Worm (Caenorhabditis elegans) whole organism, early embryonic: Measurements from ENCODE around the gene T24E12.2.
"Not testable (repeated sequence)": the region's sequence is repeated elsewhere in the genome, so short reads cannot be mapped to it uniquely, and the experiment has no call there.

Experiments
- B0310.2 ChIP-seq: sonication (generic microtip); optimal IDR thresholded peaks from 2 replicates; lab custom pipeline; 2016; ENCODE audit warnings: mild to moderate bottlenecking, missing genetic modification characterization, missing compliant biosample characterization
- F13C5.2 ChIP-seq: sonication (generic microtip); optimal IDR thresholded peaks from 2 replicates; lab custom pipeline; 2017; ENCODE audit warnings: mild to moderate bottlenecking, missing genetic modification characterization, inconsistent platforms, missing compliant biosample characterization
- aly-1 ChIP-seq: sonication (generic microtip); optimal IDR thresholded peaks from 2 replicates; lab custom pipeline; 2016; ENCODE audit warnings: missing genetic modification characterization, missing compliant biosample characterization
- ama-1 ChIP-seq: fragments of 150-350 bp; optimal IDR thresholded peaks from 2 replicates; lab custom pipeline; 2014
- ceh-13 ChIP-seq: fragments of 200-800 bp; sonication (Bioruptor generic); optimal IDR thresholded peaks from 2 replicates; lab custom pipeline; 2018; ENCODE audit warnings: mild to moderate bottlenecking, missing genetic modification characterization, missing compliant biosample characterization
- ceh-36 ChIP-seq: sonication (generic microtip); optimal IDR thresholded peaks from 2 replicates; lab custom pipeline; 2016; ENCODE audit warnings: missing genetic modification characterization, inconsistent platforms, missing compliant biosample characterization
- ets-7 ChIP-seq: sonication (generic microtip); optimal IDR thresholded peaks from 2 replicates; lab custom pipeline; 2016; ENCODE audit warnings: missing genotype, missing genetic modification characterization, missing compliant biosample characterization
- flt-1 ChIP-seq: fragments of 200-800 bp; sonication (Bioruptor generic); IDR thresholded peaks from 2 replicates; pipeline ENCODE4 v1.3.6; 2022; ENCODE audit warnings: missing genetic modification characterization, missing compliant biosample characterization
- hmbx-1 ChIP-seq: sonication (generic microtip); optimal IDR thresholded peaks from 2 replicates; lab custom pipeline; 2016; ENCODE audit warnings: mild to moderate bottlenecking, missing genetic modification characterization, missing compliant biosample characterization
- hmg-4 ChIP-seq: fragments of 200-800 bp; sonication (Bioruptor generic); optimal IDR thresholded peaks from 2 replicates; lab custom pipeline; 2018; ENCODE audit warnings: mild to moderate bottlenecking, missing genetic modification characterization, missing compliant biosample characterization
- hnd-1 ChIP-seq: sonication (generic microtip); optimal IDR thresholded peaks from 2 replicates; lab custom pipeline; 2016; ENCODE audit warnings: missing genetic modification characterization, missing compliant biosample characterization
- pes-1 ChIP-seq: fragments of 200-800 bp; sonication (Bioruptor generic); IDR thresholded peaks from 2 replicates; pipeline ENCODE4 v1.3.6; 2022; ENCODE audit warnings: missing genetic modification reagents, missing genetic modification characterization, missing compliant biosample characterization
- scrt-1 ChIP-seq: fragments of 200-800 bp; sonication (Bioruptor generic); IDR thresholded peaks from 2 replicates; pipeline ENCODE4 v1.3.6; 2022; ENCODE audit warnings: missing genetic modification characterization, missing compliant biosample characterization
- sea-1 ChIP-seq: fragments of 200-800 bp; sonication (Bioruptor generic); conservative IDR thresholded peaks from 2 replicates; pipeline ENCODE4 v1.3.6; 2022; ENCODE audit warnings: missing genetic modification characterization, missing compliant biosample characterization
- tbx-11 ChIP-seq: fragments of 200-800 bp; sonication (Bioruptor generic); IDR thresholded peaks from 2 replicates; pipeline ENCODE4 v1.3.6; 2022; ENCODE audit warnings: missing genetic modification characterization, missing compliant biosample characterization
- tbx-37 ChIP-seq: fragments of 200-800 bp; sonication (Bioruptor generic); conservative IDR thresholded peaks from 2 replicates; pipeline ENCODE4 v1.3.6; 2022; ENCODE audit warnings: missing genetic modification reagents, missing genetic modification characterization, missing compliant biosample characterization
- tra-4 ChIP-seq: sonication (generic microtip); optimal IDR thresholded peaks from 2 replicates; lab custom pipeline; 2017; ENCODE audit warnings: missing genetic modification characterization, missing compliant biosample characterization

Gene T24E12.2

DNA sequence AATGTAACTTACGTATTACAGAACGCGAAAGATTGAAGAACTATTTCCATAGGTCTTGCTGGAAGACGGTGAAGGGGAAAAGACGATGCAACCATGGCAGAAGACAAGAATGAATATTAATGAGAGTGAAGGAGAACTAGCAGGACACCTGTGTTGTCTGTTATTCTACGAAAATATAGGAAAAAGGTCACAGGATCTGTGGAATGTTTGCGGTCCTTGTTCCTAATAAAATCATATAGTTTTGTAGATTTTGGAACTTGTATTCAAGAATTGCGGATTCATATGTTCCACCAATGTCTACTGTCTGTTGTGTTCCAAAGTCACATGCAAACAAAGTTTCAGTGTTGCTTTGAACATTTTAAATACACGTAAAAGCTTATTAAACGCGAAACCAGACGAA lies 30.6 kb upstream of the T24E12.2 start, which contains the start of gene sdz-11:
TSS of gene sdz-11 (minus strand) at position 101 of the 400 bp plus-strand sequence.
- no peak for TF ChIP-seq F13C5.2 (tag; lab: Kevin White, UChicago)
- TF ChIP-seq scrt-1 (GFP tag; lab: Robert Waterston, UW) = no peak
- TF ChIP-seq ets-7 (tag; lab: Kevin White, UChicago) = no peak
- TF ChIP-seq tra-4 = no peak
- TF ChIP-seq hmg-4 (GFP tag; lab: Kevin White, UChicago) = no peak
- no peak for TF ChIP-seq aly-1
- TF ChIP-seq hnd-1 = no peak
- no peak for TF ChIP-seq ceh-36 (tag; lab: Kevin White, UChicago)
- TF ChIP-seq sea-1 (GFP tag; lab: Robert Waterston, UW) = no peak
- no peak for TF ChIP-seq tbx-37
- TF ChIP-seq flt-1 (GFP tag; lab: Robert Waterston, UW) = no peak
- TF ChIP-seq tbx-11 (GFP tag; lab: Robert Waterston, UW) = no peak
- no peak for TF ChIP-seq ama-1 (lab: Kevin White, UChicago)
- TF ChIP-seq B0310.2 = no peak
- TF ChIP-seq pes-1 (GFP tag; lab: Robert Waterston, UW) = no peak
- no peak for TF ChIP-seq hmbx-1 (tag; lab: Kevin White, UChicago)
- no peak for TF ChIP-seq ceh-13 (GFP tag; lab: Kevin White, UChicago)

DNA sequence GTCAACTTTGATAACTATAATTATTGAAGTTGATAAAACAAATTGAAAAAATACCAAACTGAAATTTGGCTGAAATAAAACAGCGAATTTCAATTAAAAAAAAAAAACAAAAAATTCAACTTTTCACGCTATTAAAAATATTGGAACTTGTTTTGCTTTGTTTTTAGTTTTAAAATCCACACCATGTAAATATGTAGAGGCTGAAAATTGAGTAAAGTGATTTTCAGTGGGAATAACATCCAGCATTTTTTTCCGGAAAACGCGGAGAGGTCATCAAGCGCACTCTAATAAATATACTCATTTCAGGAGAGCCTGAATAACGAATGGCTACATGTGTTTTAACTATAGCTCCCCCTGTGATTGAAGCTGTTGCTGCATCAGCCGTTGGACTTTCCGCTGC lies 29.2 kb upstream of the T24E12.2 start, which contains the start of gene rcd-1:
TSS of gene rcd-1 (plus strand) at position 301 of the 400 bp plus-strand sequence.
- TF ChIP-seq B0310.2 = no peak
- no peak for TF ChIP-seq ceh-36 (tag; lab: Kevin White, UChicago)
- no peak for TF ChIP-seq sea-1 (GFP tag; lab: Robert Waterston, UW)
- TF ChIP-seq hmg-4 (GFP tag; lab: Kevin White, UChicago) = no peak
- TF ChIP-seq scrt-1 (GFP tag; lab: Robert Waterston, UW) = no peak
- no peak for TF ChIP-seq ceh-13 (GFP tag; lab: Kevin White, UChicago)
- no peak for TF ChIP-seq ama-1 (lab: Kevin White, UChicago)
- no peak for TF ChIP-seq pes-1 (GFP tag; lab: Robert Waterston, UW)
- no peak for TF ChIP-seq tra-4
- TF ChIP-seq aly-1 = no peak
- TF ChIP-seq ets-7 (tag; lab: Kevin White, UChicago) = no peak
- no peak for TF ChIP-seq F13C5.2 (tag; lab: Kevin White, UChicago)
- no peak for TF ChIP-seq tbx-37

DNA sequence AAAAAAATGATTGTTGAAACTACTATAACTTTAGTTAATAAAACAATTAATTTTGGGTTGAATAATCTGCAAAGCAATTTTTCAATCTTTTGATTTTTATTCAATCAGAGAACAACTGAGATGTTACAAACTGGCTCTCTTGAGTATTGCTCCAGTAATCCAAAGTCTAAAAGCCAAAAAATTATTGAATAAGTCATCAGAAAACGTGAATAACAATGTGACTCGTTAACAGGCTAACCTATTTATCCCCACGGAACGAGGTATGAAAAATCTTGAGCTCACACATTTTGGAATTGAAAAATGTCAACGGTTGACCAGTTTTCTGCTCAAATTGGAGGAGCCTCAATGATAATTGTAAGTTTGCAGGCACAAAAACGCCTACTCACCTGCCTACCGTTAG lies 25.3 kb upstream of the T24E12.2 start, which contains the start of gene srx-111:
TSS of gene srx-111 (plus strand) at position 301 of the 400 bp plus-strand sequence.
- no peak for TF ChIP-seq pes-1 (GFP tag; lab: Robert Waterston, UW)
- no peak for TF ChIP-seq ets-7 (tag; lab: Kevin White, UChicago)
- no peak for TF ChIP-seq ceh-13 (GFP tag; lab: Kevin White, UChicago)
- TF ChIP-seq tbx-11 (GFP tag; lab: Robert Waterston, UW) = no peak
- no peak for TF ChIP-seq ama-1 (lab: Kevin White, UChicago)
- TF ChIP-seq flt-1 (GFP tag; lab: Robert Waterston, UW) = no peak
- no peak for TF ChIP-seq B0310.2
- TF ChIP-seq hmg-4 (GFP tag; lab: Kevin White, UChicago) = no peak
- no peak for TF ChIP-seq tra-4
- no peak for TF ChIP-seq hnd-1

DNA sequence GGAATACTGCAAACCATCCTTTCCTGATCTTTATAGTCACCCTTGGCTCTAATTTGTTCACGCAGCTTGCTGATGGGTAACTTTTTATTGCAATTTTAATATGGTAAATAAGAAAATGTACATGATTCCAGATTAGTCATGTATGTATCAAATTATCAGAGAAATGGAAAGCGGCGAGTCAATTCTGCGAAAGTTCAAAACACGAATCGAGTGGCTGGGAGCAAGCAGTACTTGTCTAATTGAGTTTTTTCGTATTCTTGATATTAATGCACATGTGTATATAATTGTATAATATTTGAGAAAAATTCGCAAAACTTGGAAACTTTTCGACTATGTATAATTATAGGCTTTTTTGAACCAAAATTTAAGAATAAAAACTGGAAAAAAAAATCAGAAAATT lies 23.7 kb upstream of the T24E12.2 start, which contains the start of gene T24E12.12:
TSS of gene T24E12.12 (plus strand) at position 281 of the 400 bp plus-strand sequence.
- TF ChIP-seq F13C5.2 (tag; lab: Kevin White, UChicago) = no peak
- TF ChIP-seq hmg-4 (GFP tag; lab: Kevin White, UChicago) = no peak
- TF ChIP-seq sea-1 (GFP tag; lab: Robert Waterston, UW) = no peak
- TF ChIP-seq tra-4 = no peak

DNA sequence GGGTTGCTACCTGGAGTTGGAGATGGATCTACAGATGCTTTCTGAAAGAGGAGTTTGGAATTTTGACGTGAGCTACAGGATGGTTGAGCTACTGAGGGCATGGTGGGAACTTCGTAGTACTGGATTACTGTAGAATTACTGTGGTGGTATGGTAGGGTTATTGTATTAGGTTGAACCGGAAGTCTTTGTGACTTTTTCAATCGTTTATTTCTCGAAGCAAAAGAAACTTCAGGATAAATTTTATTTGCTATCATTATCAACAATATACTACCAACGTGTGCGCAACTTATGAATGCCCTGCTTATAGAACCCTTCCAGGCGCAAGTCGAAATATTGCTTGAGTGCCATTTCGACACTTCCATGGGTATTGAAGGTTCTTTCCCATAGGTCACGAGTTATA lies 21.2 kb upstream of the T24E12.2 start, which contains the start of gene T24E12.6:
TSS of gene T24E12.6 (minus strand) at position 101 of the 400 bp plus-strand sequence.
- TF ChIP-seq tbx-11 (GFP tag; lab: Robert Waterston, UW); ets-7 (tag; lab: Kevin White, UChicago); hmbx-1 (tag; lab: Kevin White, UChicago): not testable (repeated sequence)

DNA sequence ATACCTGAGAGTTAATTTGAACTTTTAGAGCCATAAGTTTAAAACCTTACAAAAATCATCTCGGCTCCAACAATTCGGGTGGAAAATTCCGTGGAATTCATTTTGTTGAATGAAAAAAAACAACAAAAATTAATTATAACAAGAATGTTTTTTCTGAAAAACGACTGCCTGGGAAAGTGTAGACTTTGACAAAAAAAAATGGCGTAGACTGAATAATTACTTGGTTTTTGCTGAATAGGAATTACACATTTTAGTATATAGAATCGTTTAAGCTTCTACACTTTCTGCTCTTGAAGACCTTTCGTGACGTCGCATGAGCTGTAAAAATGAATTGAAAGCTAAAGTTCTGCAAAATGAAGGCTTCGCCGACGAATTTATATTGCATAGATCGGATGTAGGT lies 18.3 kb upstream of the T24E12.2 start, which contains the start of gene srx-112:
TSS of gene srx-112 (minus strand) at position 101 of the 400 bp plus-strand sequence.
- TF ChIP-seq ama-1 (lab: Kevin White, UChicago) = no peak
- no peak for TF ChIP-seq tra-4
- TF ChIP-seq tbx-37 = no peak
- no peak for TF ChIP-seq hnd-1
- no peak for TF ChIP-seq B0310.2
- TF ChIP-seq tbx-11 (GFP tag; lab: Robert Waterston, UW) = no peak
- TF ChIP-seq ceh-36 (tag; lab: Kevin White, UChicago) = no peak
- no peak for TF ChIP-seq pes-1 (GFP tag; lab: Robert Waterston, UW)
- TF ChIP-seq aly-1 = no peak
- TF ChIP-seq scrt-1 (GFP tag; lab: Robert Waterston, UW) = no peak
- no peak for TF ChIP-seq sea-1 (GFP tag; lab: Robert Waterston, UW)
- TF ChIP-seq flt-1 (GFP tag; lab: Robert Waterston, UW) = no peak
- TF ChIP-seq hmg-4 (GFP tag; lab: Kevin White, UChicago) = no peak
- TF ChIP-seq ceh-13 (GFP tag; lab: Kevin White, UChicago) = no peak
- no peak for TF ChIP-seq ets-7 (tag; lab: Kevin White, UChicago)
- TF ChIP-seq hmbx-1 (tag; lab: Kevin White, UChicago) = no peak
- TF ChIP-seq F13C5.2 (tag; lab: Kevin White, UChicago) = no peak

DNA sequence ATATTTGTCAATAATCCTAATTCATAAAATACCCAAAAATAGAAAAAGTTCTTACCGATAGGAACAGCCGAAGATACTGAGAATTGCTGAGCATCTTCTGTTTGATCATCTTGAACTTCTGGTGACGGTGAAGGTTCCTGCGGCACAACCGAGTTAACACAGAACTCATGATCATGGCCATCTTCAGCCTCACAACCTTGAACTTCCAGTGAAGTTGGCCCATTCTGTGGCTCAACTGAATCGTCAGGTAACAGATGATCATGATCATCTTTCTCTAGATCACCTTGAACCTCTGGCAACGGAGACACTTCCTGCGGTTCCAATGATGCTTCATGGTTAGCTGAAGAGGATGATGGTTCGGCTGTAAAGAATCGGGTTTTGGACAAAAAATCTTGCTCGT lies 11.1 kb upstream of the T24E12.2 start:
- TF ChIP-seq hmbx-1 (tag; lab: Kevin White, UChicago) (no peak), aly-1 (no peak), ama-1 (lab: Kevin White, UChicago) (no peak), hnd-1 (no peak), scrt-1 (GFP tag; lab: Robert Waterston, UW) (no peak), pes-1 (GFP tag; lab: Robert Waterston, UW) (no peak), tbx-11 (GFP tag; lab: Robert Waterston, UW) (no peak), hmg-4 (GFP tag; lab: Kevin White, UChicago) (no peak), tbx-37 (no peak), sea-1 (GFP tag; lab: Robert Waterston, UW) (no peak), ceh-36 (tag; lab: Kevin White, UChicago) (no peak)
